Fruit fly (Drosophila melanogaster) whole organism, embryonic: Measurements from ENCODE around the gene Actn3.

Source experiments
- Abd-B ChIP-seq: fragments of 200-800 bp; sonication (Bioruptor generic); optimal IDR thresholded peaks from 2 replicates; lab custom pipeline; 2018; ENCODE audit warnings: missing biosample characterization, mild to moderate bottlenecking, missing genetic modification characterization, moderate library complexity
- Bdp1 ChIP-seq: fragments of 200-800 bp; sonication (Bioruptor generic); optimal IDR thresholded peaks from 3 replicates; lab custom pipeline; 2016; ENCODE audit warnings: missing biosample characterization, missing genetic modification characterization
- CG10274 ChIP-seq: fragments of 200-800 bp; sonication (Bioruptor generic); optimal IDR thresholded peaks from 3 replicates; lab custom pipeline; 2017; ENCODE audit warnings: missing biosample characterization, mild to moderate bottlenecking, missing genetic modification characterization
- CG10959 ChIP-seq: fragments of 200-800 bp; sonication (Bioruptor generic); IDR thresholded peaks from 2 replicates; pipeline ENCODE4 v1.3.6; 2022; ENCODE audit warnings: missing biosample characterization, missing genetic modification characterization
- CG15011 ChIP-seq: fragments of 200-800 bp; sonication (Bioruptor generic); optimal IDR thresholded peaks from 3 replicates; lab custom pipeline; 2018; ENCODE audit warnings: missing biosample characterization, mild to moderate bottlenecking, missing genetic modification characterization
- CG16813 ChIP-seq: fragments of 200-800 bp; sonication (Bioruptor generic); IDR thresholded peaks from 3 replicates; pipeline ENCODE4 v1.3.6; 2022; ENCODE audit warnings: missing biosample characterization, missing genetic modification characterization; ENCODE audit not compliant: partially characterized antibody
- CG16815 ChIP-seq: fragments of 200-800 bp; sonication (Bioruptor generic); optimal IDR thresholded peaks from 3 replicates; lab custom pipeline; 2017; ENCODE audit warnings: missing biosample characterization, mild to moderate bottlenecking, missing genetic modification characterization
- CG17912 ChIP-seq: fragments of 200-800 bp; sonication (Bioruptor generic); optimal IDR thresholded peaks from 2 replicates; lab custom pipeline; 2018; ENCODE audit warnings: missing biosample characterization, mild to moderate bottlenecking, missing genetic modification characterization
- CG32767 ChIP-seq: fragments of 200-800 bp; sonication (Bioruptor generic); IDR thresholded peaks from 2 replicates; pipeline ENCODE4 v1.3.6; 2022; ENCODE audit warnings: missing biosample characterization, missing genetic modification characterization
- CG3281 ChIP-seq: fragments of 200-800 bp; sonication (Bioruptor generic); optimal IDR thresholded peaks from 3 replicates; lab custom pipeline; 2017; ENCODE audit warnings: missing biosample characterization, mild to moderate bottlenecking, missing genetic modification characterization
- CG3995 ChIP-seq: fragments of 200-800 bp; sonication (Bioruptor generic); optimal IDR thresholded peaks from 3 replicates; lab custom pipeline; 2016; ENCODE audit warnings: missing biosample characterization, missing genetic modification characterization
- CG5245 ChIP-seq: fragments of 200-800 bp; sonication (Bioruptor generic); optimal IDR thresholded peaks from 3 replicates; lab custom pipeline; 2016; ENCODE audit warnings: missing biosample characterization, missing genetic modification characterization
- CG7271 ChIP-seq: fragments of 200-800 bp; sonication (Bioruptor generic); optimal IDR thresholded peaks from 2 replicates; lab custom pipeline; 2018; ENCODE audit warnings: missing biosample characterization, mild to moderate bottlenecking, missing genetic modification characterization, moderate library complexity
- CG7357 ChIP-seq: fragments of 200-800 bp; sonication (Bioruptor generic); IDR thresholded peaks from 3 replicates; pipeline ENCODE4 v1.3.6; 2022; ENCODE audit warnings: missing biosample characterization, missing genetic modification characterization
- CG8388 ChIP-seq: fragments of 200-800 bp; sonication (Bioruptor generic); optimal IDR thresholded peaks from 2 replicates; lab custom pipeline; 2019; ENCODE audit warnings: missing biosample characterization, mild to moderate bottlenecking, missing genetic modification characterization, moderate library complexity
- Chrac-16 ChIP-seq: fragments of 200-800 bp; sonication (Bioruptor generic); optimal IDR thresholded peaks from 3 replicates; lab custom pipeline; 2016; ENCODE audit warnings: missing biosample characterization, missing genetic modification characterization
- Deaf1 ChIP-seq: fragments of 200-800 bp; optimal IDR thresholded peaks from 3 replicates; lab custom pipeline; 2019; ENCODE audit warnings: missing biosample characterization, mild to moderate bottlenecking, missing genetic modification characterization, moderate library complexity
- ERR ChIP-seq: fragments of 200-800 bp; sonication (Bioruptor generic); optimal IDR thresholded peaks from 2 replicates; lab custom pipeline; 2016; ENCODE audit warnings: missing biosample characterization, missing genetic modification characterization
- Elba2 ChIP-seq: fragments of 200-800 bp; sonication (Bioruptor generic); optimal IDR thresholded peaks from 3 replicates; lab custom pipeline; 2016; ENCODE audit warnings: missing biosample characterization, missing genetic modification characterization
- Hr3 ChIP-seq: fragments of 200-800 bp; sonication (Bioruptor generic); optimal IDR thresholded peaks from 3 replicates; lab custom pipeline; 2016; ENCODE audit warnings: missing biosample characterization, missing genetic modification characterization
- Nf-YB ChIP-seq: fragments of 200-800 bp; sonication (Bioruptor generic); optimal IDR thresholded peaks from 3 replicates; lab custom pipeline; 2019; ENCODE audit warnings: missing biosample characterization, mild to moderate bottlenecking, missing genetic modification characterization, moderate library complexity
- Sox100B ChIP-seq: fragments of 200-800 bp; sonication (Bioruptor generic); optimal IDR thresholded peaks from 3 replicates; lab custom pipeline; 2018; ENCODE audit warnings: missing biosample characterization, mild to moderate bottlenecking, missing genetic modification characterization
- Stat92E ChIP-seq, 3 experiments: fragments of >200 bp in 2 of 3; fragments of 200-800 bp in 1 of 3; sonication (Bioruptor generic) in 1 of 3; optimal IDR thresholded peaks; 2 replicates each; lab custom pipeline; 2017 to 2019; ENCODE audit warnings: missing biosample characterization in 3 of 3, missing genetic modification characterization in 3 of 3, mild to moderate bottlenecking in 1 of 3, moderate library complexity in 1 of 3
- YL-1 ChIP-seq: fragments of 200-800 bp; sonication (Bioruptor generic); optimal IDR thresholded peaks from 3 replicates; lab custom pipeline; 2017; ENCODE audit warnings: missing biosample characterization, mild to moderate bottlenecking, missing genetic modification characterization
- cad ChIP-seq: fragments of >200 bp; optimal IDR thresholded peaks from 2 replicates; lab custom pipeline; 2017; ENCODE audit warnings: missing biosample characterization, missing genetic modification characterization
- chinmo ChIP-seq: fragments of 200-800 bp; sonication (Bioruptor generic); IDR thresholded peaks from 4 replicates; pipeline ENCODE4 v1.3.6; 2022; ENCODE audit warnings: missing biosample characterization, missing genetic modification characterization; ENCODE audit not compliant: partially characterized antibody
- corto ChIP-seq: fragments of 200-800 bp; sonication (Bioruptor generic); optimal IDR thresholded peaks from 2 replicates; lab custom pipeline; 2016; ENCODE audit warnings: missing biosample characterization, mild to moderate bottlenecking, missing genetic modification characterization, moderate library complexity
- da ChIP-seq: fragments of 200-800 bp; sonication (Bioruptor generic); optimal IDR thresholded peaks from 2 replicates; lab custom pipeline; 2016; ENCODE audit warnings: missing biosample characterization, missing genetic modification characterization
- dan ChIP-seq: fragments of 200-800 bp; sonication (Bioruptor generic); IDR thresholded peaks from 2 replicates; pipeline ENCODE4 v1.3.6; 2022; ENCODE audit warnings: missing biosample characterization, missing genetic modification characterization
- dati ChIP-seq: fragments of 200-800 bp; sonication (Bioruptor generic); IDR thresholded peaks from 2 replicates; pipeline ENCODE4 v1.3.6; 2022; ENCODE audit warnings: missing biosample characterization, missing genetic modification characterization
- dysf ChIP-seq: fragments of 200-800 bp; sonication (Bioruptor generic); IDR thresholded peaks from 3 replicates; pipeline ENCODE4 v1.3.6; 2022; ENCODE audit warnings: missing biosample characterization, missing genetic modification characterization
- ewg ChIP-seq: fragments of 200-800 bp; sonication (Bioruptor generic); optimal IDR thresholded peaks from 3 replicates; lab custom pipeline; 2017; ENCODE audit warnings: mild to moderate bottlenecking, missing biosample characterization, missing genetic modification reagents, missing genetic modification characterization
- gro ChIP-seq: fragments of 200-800 bp; sonication (Bioruptor generic); optimal IDR thresholded peaks from 2 replicates; lab custom pipeline; 2016; ENCODE audit warnings: missing biosample characterization, missing genetic modification characterization
- insv ChIP-seq, 2 experiments: fragments of 200-800 bp; sonication (Bioruptor generic); optimal IDR thresholded peaks; 3 replicates each; lab custom pipeline; 2016 to 2018; ENCODE audit warnings: missing biosample characterization in 2 of 2, missing genetic modification characterization in 2 of 2
- jumu ChIP-seq: fragments of 200-800 bp; sonication (Bioruptor generic); optimal IDR thresholded peaks from 3 replicates; lab custom pipeline; 2016; ENCODE audit warnings: missing biosample characterization, missing genetic modification characterization
- lab ChIP-seq: fragments of 200-800 bp; sonication (Bioruptor generic); optimal IDR thresholded peaks from 3 replicates; lab custom pipeline; 2017; ENCODE audit warnings: missing biosample characterization, missing genetic modification characterization, mild to moderate bottlenecking, moderate library complexity, missing genetic modification reagents
- lov ChIP-seq, 2 experiments: fragments of 200-800 bp in 1 of 2; fragments of >200 bp in 1 of 2; sonication (Bioruptor generic) in 1 of 2; IDR thresholded peaks in 1 of 2; optimal IDR thresholded peaks in 1 of 2; 2 replicates in 1 of 2; 3 replicates in 1 of 2; pipeline versions ENCODE4 v1.3.6 to Lab custom; 2017 to 2022; ENCODE audit warnings: missing biosample characterization in 1 of 2, missing genetic modification characterization in 1 of 2
- phol ChIP-seq: fragments of 200-800 bp; sonication (Bioruptor generic); optimal IDR thresholded peaks from 3 replicates; lab custom pipeline; 2018; ENCODE audit warnings: missing biosample characterization, mild to moderate bottlenecking, missing genetic modification characterization, moderate library complexity
- psq ChIP-seq: fragments of 200-800 bp; sonication (Bioruptor generic); optimal IDR thresholded peaks from 2 replicates; lab custom pipeline; 2017; ENCODE audit warnings: missing biosample characterization, missing genetic modification characterization
- rib ChIP-seq: fragments of 200-800 bp; sonication (Bioruptor generic); IDR thresholded peaks from 2 replicates; pipeline ENCODE4 v1.3.6; 2022; ENCODE audit warnings: missing biosample characterization, missing genetic modification characterization
- row ChIP-seq: fragments of 200-800 bp; sonication (Bioruptor generic); IDR thresholded peaks from 3 replicates; pipeline ENCODE4 v1.3.6; 2022; ENCODE audit warnings: missing biosample characterization, missing genetic modification characterization
- scrt ChIP-seq: fragments of 200-800 bp; sonication (Bioruptor generic); optimal IDR thresholded peaks from 2 replicates; lab custom pipeline; 2018; ENCODE audit warnings: missing biosample characterization, mild to moderate bottlenecking, missing genetic modification characterization, moderate library complexity
- seq ChIP-seq: fragments of 200-800 bp; sonication (Bioruptor generic); IDR thresholded peaks from 2 replicates; pipeline ENCODE4 v1.3.6; 2022; ENCODE audit warnings: missing biosample characterization, missing genetic modification characterization
- shn ChIP-seq: fragments of 200-800 bp; sonication (Bioruptor generic); optimal IDR thresholded peaks from 3 replicates; lab custom pipeline; 2016; ENCODE audit warnings: missing biosample characterization, missing genetic modification characterization
- trem ChIP-seq: fragments of 200-800 bp; optimal IDR thresholded peaks from 3 replicates; lab custom pipeline; 2019; ENCODE audit warnings: missing biosample characterization, mild to moderate bottlenecking, missing genetic modification characterization, moderate library complexity
- twi ChIP-seq: fragments of 200-800 bp; optimal IDR thresholded peaks from 2 replicates; lab custom pipeline; 2019; ENCODE audit warnings: missing biosample characterization, mild to moderate bottlenecking, missing genetic modification characterization, moderate library complexity

Actn3 gene

DNA sequence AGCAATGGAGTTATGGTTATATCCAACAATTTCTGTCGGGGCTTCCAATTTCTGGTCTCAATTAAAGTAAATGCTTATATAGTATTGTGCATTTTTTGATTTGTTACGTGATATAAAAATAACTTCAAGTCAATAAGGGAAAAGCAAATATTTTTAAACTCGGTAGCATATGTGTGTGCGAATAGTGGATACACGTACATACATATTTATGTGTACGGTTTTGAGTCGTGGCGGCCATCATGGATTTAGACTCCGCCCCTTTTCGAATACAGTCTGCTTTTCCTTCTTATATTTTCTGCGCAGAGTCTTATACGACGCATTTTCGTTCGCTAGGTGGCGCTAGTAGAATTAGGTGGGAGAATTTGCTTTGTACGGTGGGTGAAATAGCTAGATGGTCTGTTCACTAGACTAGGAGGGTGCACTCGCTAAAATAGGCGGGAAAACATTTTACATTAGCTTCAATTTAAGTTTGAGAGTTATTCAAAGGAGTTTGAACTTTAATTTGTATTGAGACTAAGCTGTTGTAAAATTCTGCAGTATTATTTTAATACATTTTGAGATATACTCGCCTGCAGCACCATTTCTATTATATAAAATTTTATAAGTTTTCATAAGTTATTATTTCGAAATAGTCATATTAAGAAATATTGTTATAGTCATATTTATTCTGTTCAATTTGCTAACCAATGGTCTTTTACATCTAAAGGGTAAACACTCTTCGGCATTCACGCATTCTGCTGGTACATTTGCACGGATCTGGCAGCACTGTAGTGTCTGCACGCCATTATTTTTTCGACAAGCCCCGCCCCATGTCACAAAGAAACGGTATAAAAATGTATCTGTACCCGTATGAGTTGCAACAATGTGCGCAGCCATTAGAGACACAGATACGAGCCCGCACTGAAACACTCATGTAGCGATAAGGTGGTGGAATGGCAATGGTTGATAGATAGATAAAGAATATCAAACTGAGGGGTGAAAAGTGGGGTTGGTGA lies 7.9 kb downstream of the Actn3 start (continued):
- TF ChIP-seq trem (tag; lab: Kevin White, UChicago) = peak; percentile 64
- 0 out of 3 replicates have a peak, but pooled peaks have one; percentile 22 for TF ChIP-seq CG16813 (GFP tag; lab: Robert Waterston, UW)
- no peak for TF ChIP-seq jumu (GFP tag; lab: Kevin White, UChicago)
- no peak for TF ChIP-seq shn
- no peak for TF ChIP-seq CG3281 (GFP tag; lab: Kevin White, UChicago)
- no peak for TF ChIP-seq YL-1 (GFP tag; lab: Kevin White, UChicago)
- peak; percentile 67; the same call in 2 of the 4 replicates for TF ChIP-seq chinmo
- TF ChIP-seq dysf (GFP tag; lab: Robert Waterston, UW) = peak; percentile 71
- TF ChIP-seq dan = no peak
- no peak for TF ChIP-seq ERR
- no peak for TF ChIP-seq CG3995 (GFP tag; lab: Kevin White, UChicago)
- peak; percentile 16 for TF ChIP-seq CG15011 (GFP tag; lab: Kevin White, UChicago)
- no peak for TF ChIP-seq gro (GFP tag; lab: Kevin White, UChicago)
- TF ChIP-seq lab = no peak

DNA sequence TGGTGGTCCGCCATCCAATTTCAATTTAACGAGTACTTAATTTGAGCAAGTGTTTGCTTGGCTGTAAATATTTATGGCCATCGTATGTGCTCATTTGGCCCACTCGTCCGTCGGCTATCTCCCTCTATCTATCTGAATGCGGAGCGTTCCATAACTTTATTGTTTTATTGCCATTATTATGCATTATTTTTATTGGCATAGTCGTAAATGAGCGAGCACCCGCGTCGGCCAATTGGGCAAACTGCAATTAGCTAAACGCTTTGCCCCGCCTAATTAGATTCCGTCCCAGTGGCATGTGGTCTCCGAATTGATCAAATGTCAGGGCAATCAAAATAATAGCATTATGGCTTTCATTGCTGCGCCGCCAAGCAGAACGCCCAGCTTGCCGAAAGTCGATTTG lies 15.3 kb downstream of the Actn3 start:
- TF ChIP-seq Hr3 (no peak), CG7271 (tag; lab: Kevin White, UChicago) (peak; percentile 26), cad (GFP tag; lab: Kevin White, UChicago) (peak; percentile 83), Abd-B (GFP tag; lab: Kevin White, UChicago) (peak; percentile 19), da (GFP tag; lab: Kevin White, UChicago) (no peak), corto (no peak), scrt (GFP tag; lab: Kevin White, UChicago) (no peak), CG5245 (GFP tag; lab: Kevin White, UChicago) (no peak), Bdp1 (GFP tag; lab: Kevin White, UChicago) (no peak), Sox100B (GFP tag; lab: Kevin White, UChicago) (no peak), phol (tag; lab: Kevin White, UChicago) (no peak), Elba2 (peak; percentile 60), dati (GFP tag; lab: Robert Waterston, UW) (no peak), CG16815 (GFP tag; lab: Kevin White, UChicago) (no peak), CG8388 (GFP tag; lab: Kevin White, UChicago) (no peak), CG10274 (GFP tag; lab: Kevin White, UChicago) (no peak), lov (optimal IDR thresholded peaks at IDR 0.05; lab: Kevin White, UChicago) (no peak), lov (GFP tag; IDR thresholded peaks at IDR 0.05; lab: Robert Waterston, UW) (no peak), CG10959 (GFP tag; lab: Robert Waterston, UW) (no peak), Stat92E (GFP tag; optimal IDR thresholded peaks at IDR 0.05; lab: Kevin White, UChicago) (no peak), CG7357 (GFP tag; lab: Robert Waterston, UW) (no peak)
- TF ChIP-seq, all 482 proteins: peak for 4

DNA sequence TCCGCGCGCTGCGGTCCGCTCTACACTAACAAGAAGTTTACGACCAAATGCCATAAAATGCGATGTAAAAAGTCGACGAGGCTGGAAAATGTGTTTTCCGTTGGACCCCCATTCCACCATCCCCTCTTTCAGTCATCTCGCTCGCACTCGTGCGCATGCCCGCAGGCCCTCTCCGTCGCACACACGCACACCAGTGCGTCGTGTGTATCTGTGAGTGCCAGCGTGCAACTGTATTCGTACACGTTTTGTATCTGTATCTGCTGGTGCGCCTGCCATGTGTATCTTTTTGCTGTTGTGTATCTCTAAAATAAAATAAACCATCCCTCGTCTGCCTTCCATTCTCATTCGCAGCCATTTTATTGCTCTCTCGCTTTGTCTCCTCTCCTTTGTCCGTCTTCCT lies 17.4 kb downstream of the Actn3 start:
- TF ChIP-seq Nf-YB (GFP tag; lab: Kevin White, UChicago) (peak; percentile 90), row (GFP tag; lab: Robert Waterston, UW) (0 out of 3 replicates have a peak, but pooled peaks have one; percentile 6), twi (tag; lab: Kevin White, UChicago) (peak; percentile 94), insv (GFP tag; optimal IDR thresholded peaks at IDR 0.05; lab: Kevin White, UChicago) (peak in 1 of 2 experiments; percentile 45), phol (tag; lab: Kevin White, UChicago) (peak; percentile 31), seq (peak; percentile 82), psq (GFP tag; lab: Kevin White, UChicago) (peak; percentile 40), rib (GFP tag; lab: Robert Waterston, UW) (0 out of 2 replicates have a peak, but pooled peaks have one; percentile 23), CG32767 (peak; percentile 96), ewg (GFP tag; lab: Kevin White, UChicago) (peak; percentile 90), CG17912 (no peak), cad (GFP tag; lab: Kevin White, UChicago) (peak; percentile 66), Chrac-16 (no peak), Deaf1 (tag; lab: Kevin White, UChicago) (peak; percentile 43)
